Worm (Caenorhabditis elegans) whole organism, midembryonic: ENCODE data around the gene M01H9.3.

Source experiments
- cog-1 ChIP-seq: sonication (generic microtip); optimal IDR thresholded peaks from 2 replicates; lab custom pipeline; 2016; ENCODE audit warnings: missing genetic modification characterization, missing compliant biosample characterization
- flt-1 ChIP-seq: fragments of 200-800 bp; sonication (Bioruptor generic); IDR thresholded peaks from 2 replicates; pipeline ENCODE4 v1.3.6; 2022; ENCODE audit warnings: missing genetic modification characterization, missing compliant biosample characterization
- med-1 ChIP-seq: sonication (generic microtip); optimal IDR thresholded peaks from 2 replicates; lab custom pipeline; 2017; ENCODE audit warnings: missing genetic modification characterization, mild to moderate bottlenecking, missing compliant biosample characterization, antibody characterized with exemption, missing genetic modification reagents; ENCODE audit not compliant: insufficient read depth
- ref-1 ChIP-seq: fragments of 200-800 bp; sonication (Bioruptor generic); conservative IDR thresholded peaks from 2 replicates; pipeline ENCODE4 v1.3.6; 2022; ENCODE audit warnings: missing genetic modification reagents, missing genetic modification characterization, missing compliant biosample characterization
- tab-1 ChIP-seq: fragments of 200-800 bp; sonication (Bioruptor generic); IDR thresholded peaks from 2 replicates; pipeline ENCODE4 v1.3.6; 2022; ENCODE audit warnings: missing genetic modification characterization, missing compliant biosample characterization
- ztf-23 ChIP-seq: fragments of 200-800 bp; sonication (Bioruptor generic); IDR thresholded peaks from 2 replicates; pipeline ENCODE4 v1.3.6; 2022; ENCODE audit warnings: missing genetic modification reagents, missing genetic modification characterization, missing compliant biosample characterization
- ztf-29 ChIP-seq: fragments of 200-800 bp; sonication (Bioruptor generic); IDR thresholded peaks from 2 replicates; pipeline ENCODE4 v1.3.6; 2022; ENCODE audit warnings: missing genetic modification reagents, missing genetic modification characterization, missing compliant biosample characterization

ce11 chrIV:4449843-4450242 lies 27.0 kb downstream of the M01H9.3 start:
- TF ChIP-seq ref-1 (GFP tag; lab: Robert Waterston, UW), result no peak
- no peak for TF ChIP-seq ztf-29 (GFP tag; lab: Robert Waterston, UW)
- no peak for TF ChIP-seq tab-1 (GFP tag; lab: Robert Waterston, UW)
- TF ChIP-seq cog-1 (tag; lab: Kevin White, UChicago), result no peak
- no peak for TF ChIP-seq ztf-23 (GFP tag; lab: Robert Waterston, UW)
- no peak for TF ChIP-seq med-1
- no peak for TF ChIP-seq flt-1 (GFP tag; lab: Robert Waterston, UW)
